Worm (Caenorhabditis elegans) whole organism, L4/young adult: ENCODE results near the gene F54D5.2.

Experiments used
- W03F9.2 ChIP-seq: fragments of 150-350 bp; optimal IDR thresholded peaks from 2 replicates; lab custom pipeline; 2014; ENCODE audit warnings: missing biosample characterization, missing genetic modification characterization
- dao-5 ChIP-seq: sonication (generic microtip); optimal IDR thresholded peaks from 2 replicates; lab custom pipeline; 2016; ENCODE audit warnings: missing genotype, missing genetic modification characterization, moderate library complexity, missing compliant biosample characterization
- him-1 ChIP-seq: sonication (generic microtip); optimal IDR thresholded peaks from 2 replicates; lab custom pipeline; 2016; ENCODE audit warnings: missing genotype, missing genetic modification reagents, missing genetic modification characterization, missing compliant biosample characterization

ce11 chrII:11596157-11596740 is 23.3 kb downstream of the F54D5.2 start:
- TF ChIP-seq dao-5: no peak
- TF ChIP-seq him-1 (tag; lab: Kevin White, UChicago): no peak
- no peak for TF ChIP-seq W03F9.2 (tag; lab: Kevin White, UChicago)
